Fruit fly (Drosophila melanogaster) whole organism, wandering third instar larva: ENCODE results near the gene CG15547.

Experiments
- Hr78 ChIP-seq: fragments of >200 bp; optimal IDR thresholded peaks from 2 replicates; lab custom pipeline; 2017; ENCODE audit warnings: missing biosample characterization, missing genetic modification characterization
- foxo ChIP-seq, 2 experiments: fragments of 200-800 bp; sonication (Bioruptor generic); optimal IDR thresholded peaks; 2 replicates in 1 of 2; 3 replicates in 1 of 2; lab custom pipeline; 2016 to 2017; ENCODE audit warnings: missing biosample characterization in 2 of 2, missing genetic modification characterization in 2 of 2
- tai ChIP-seq: sonication (Bioruptor generic); optimal IDR thresholded peaks from 2 replicates; lab custom pipeline; 2016; ENCODE audit warnings: missing biosample characterization, missing genetic modification characterization

DNA sequence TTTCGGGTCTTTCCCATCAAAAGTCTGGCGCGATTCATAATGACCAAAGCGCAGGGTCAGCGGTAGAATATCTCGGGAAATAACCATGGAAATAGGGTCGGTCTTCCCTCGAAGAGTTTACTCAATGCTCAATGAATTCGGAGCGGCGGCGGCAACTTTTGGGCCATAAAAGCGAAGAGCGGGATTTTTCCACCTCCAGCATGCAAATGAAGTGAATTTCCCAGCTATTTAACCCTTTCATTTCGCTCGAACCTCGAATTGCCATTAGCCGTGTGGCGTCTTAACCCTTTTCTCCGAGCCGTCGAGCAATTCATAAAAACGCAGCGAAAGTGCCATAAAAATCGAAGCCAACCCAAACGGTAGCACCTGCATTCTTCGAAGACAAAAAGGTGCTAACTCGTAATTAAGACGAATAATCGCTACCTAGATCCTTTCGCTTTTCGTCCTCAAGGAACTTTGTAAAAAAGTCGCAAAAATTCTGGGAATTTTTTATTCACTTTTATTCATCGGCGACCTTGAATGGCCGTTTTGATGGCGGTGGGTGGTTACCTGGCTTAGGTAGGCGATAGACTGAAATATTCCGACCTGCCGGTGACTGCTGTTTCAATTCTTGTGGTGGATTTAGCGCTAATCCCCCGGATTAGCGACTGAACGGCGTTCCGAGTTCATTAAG, 33.7 kb downstream of the CG15547 start:
- TF ChIP-seq foxo (GFP tag; optimal IDR thresholded peaks at IDR 0.05; lab: Kevin White, UChicago) (no peak), tai (GFP tag; lab: Kevin White, UChicago) (no peak), Hr78 (no peak)
